Fruit fly (Drosophila melanogaster): ENCODE results near the gene Ugt302K1.
A peak's percentile ranks its signal among the peaks of the same experiment; 100 is the strongest.

Ugt302K1 gene

dm6 chr3R:11136877-11137276, 16.8 kb downstream of the Ugt302K1 start, which contains the start of gene mAcon2:
TSS of gene mAcon2 (plus strand) at chr3R:11137177.
- TF ChIP-seq tll (GFP tag; optimal IDR thresholded peaks at IDR 0.05) (no peak), wdn (GFP tag; IDR thresholded peaks at IDR 0.05) (no peak)

dm6 chr3R:11128116-11128626, 25.5 kb downstream of the Ugt302K1 start, which contains the start of gene Ugt35C1:
TSS of gene Ugt35C1 (minus strand) at chr3R:11128328.
- peak; percentile 16 for TF ChIP-seq lab (GFP tag; optimal IDR thresholded peaks at IDR 0.05)
- TF ChIP-seq B-H2 (GFP tag; optimal IDR thresholded peaks at IDR 0.05), result no peak
- TF ChIP-seq eyg (GFP tag; optimal IDR thresholded peaks at IDR 0.05), result no peak
- TF ChIP-seq exex (tag; optimal IDR thresholded peaks at IDR 0.05), result peak; percentile 46
- peak; percentile 67 for TF ChIP-seq CG3995 (GFP tag; optimal IDR thresholded peaks at IDR 0.05)
- peak; percentile 11; the same call in 1 of the 2 replicates for TF ChIP-seq amos (GFP tag; IDR thresholded peaks at IDR 0.05; ENCODE audit: partially characterized antibody)
- peak in 1 of 2 experiments; percentile 15 for TF ChIP-seq Trl (optimal IDR thresholded peaks at IDR 0.05)
- no peak for TF ChIP-seq Trl (GFP tag; optimal IDR thresholded peaks at IDR 0.05)
- TF ChIP-seq chinmo (GFP tag; IDR thresholded peaks at IDR 0.05; ENCODE audit: partially characterized antibody), result 0 out of 4 replicates have a peak, but pooled peaks have one; percentile 22
- peak; percentile 33 for TF ChIP-seq CG34376 (GFP tag; optimal IDR thresholded peaks at IDR 0.05)
- no peak for TF ChIP-seq tio (GFP tag; optimal IDR thresholded peaks at IDR 0.05)
- no peak for TF ChIP-seq maf-S (GFP tag; optimal IDR thresholded peaks at IDR 0.05)
- no peak for TF ChIP-seq CG11560 (tag; IDR thresholded peaks at IDR 0.05)

dm6 chr3R:11126383-11126782, 27.3 kb downstream of the Ugt302K1 start:
- TF ChIP-seq grn (GFP tag; optimal IDR thresholded peaks at IDR 0.05) (peak; percentile 20), HmgZ (tag; optimal IDR thresholded peaks at IDR 0.05) (peak; percentile 7), exex (tag; optimal IDR thresholded peaks at IDR 0.05) (peak; percentile 95), CG34376 (GFP tag; optimal IDR thresholded peaks at IDR 0.05) (peak; percentile 70), CG12942 (GFP tag; optimal IDR thresholded peaks at IDR 0.05) (no peak), sug (tag; optimal IDR thresholded peaks at IDR 0.05) (peak; percentile 57), mirr (GFP tag; optimal IDR thresholded peaks at IDR 0.05) (peak; percentile 42), CG3281 (GFP tag; optimal IDR thresholded peaks at IDR 0.05) (peak; percentile 8), ewg (GFP tag; optimal IDR thresholded peaks at IDR 0.05) (no peak)

- TF ChIP-seq Rx (GFP tag; IDR thresholded peaks at IDR 0.05) (no peak), CG16863 (GFP tag; optimal IDR thresholded peaks at IDR 0.05) (no peak), abd-A (tag; optimal IDR thresholded peaks at IDR 0.05) (no peak), Aef1 (GFP tag; IDR thresholded peaks at IDR 0.05) (no peak), ewg (GFP tag; optimal IDR thresholded peaks at IDR 0.05) (no peak), otp (GFP tag; IDR thresholded peaks at IDR 0.05) (no peak), Camta (GFP tag; optimal IDR thresholded peaks at IDR 0.05) (no peak), CG17568 (GFP tag; optimal IDR thresholded peaks at IDR 0.05) (no peak), Taf1 (GFP tag; IDR thresholded peaks at IDR 0.05) (no peak), CG43689 (GFP tag; IDR thresholded peaks at IDR 0.05) (no peak), Mad (GFP tag; optimal IDR thresholded peaks at IDR 0.05) (no peak), grau (tag; optimal IDR thresholded peaks at IDR 0.05) (no peak), CG2889 (GFP tag; IDR thresholded peaks at IDR 0.05) (no peak), CG31441 (GFP tag; IDR thresholded peaks at IDR 0.05) (no peak), Lpt (GFP tag; optimal IDR thresholded peaks at IDR 0.05) (no peak), pnt (GFP tag; optimal IDR thresholded peaks at IDR 0.05) (no peak), repo (GFP tag; optimal IDR thresholded peaks at IDR 0.05) (no peak)
Measured at dm6 chr3R:11115606-11116005, 38.0 kb downstream of the Ugt302K1 start, which contains the start of gene SdhCL. TSS of gene SdhCL (minus strand) at chr3R:11115706.
